Worm (Caenorhabditis elegans) whole organism, midembryonic: ENCODE results near the gene C30H6.9.

Experiments used
- T22C8.4 ChIP-seq: fragments of 200-800 bp; sonication (Bioruptor generic); IDR thresholded peaks from 2 replicates; pipeline ENCODE4 v1.3.6; 2022; ENCODE audit warnings: missing genetic modification characterization, missing compliant biosample characterization
- flt-1 ChIP-seq: fragments of 200-800 bp; sonication (Bioruptor generic); IDR thresholded peaks from 2 replicates; pipeline ENCODE4 v1.3.6; 2022; ENCODE audit warnings: missing genetic modification characterization, missing compliant biosample characterization
- klf-2 ChIP-seq: fragments of 200-800 bp; sonication (Bioruptor generic); conservative IDR thresholded peaks from 2 replicates; pipeline ENCODE4 v1.3.6; 2022; ENCODE audit warnings: missing genetic modification reagents, missing genetic modification characterization, missing compliant biosample characterization
- med-1 ChIP-seq: sonication (generic microtip); optimal IDR thresholded peaks from 2 replicates; lab custom pipeline; 2017; ENCODE audit warnings: missing genetic modification characterization, mild to moderate bottlenecking, missing compliant biosample characterization, antibody characterized with exemption, missing genetic modification reagents; ENCODE audit not compliant: insufficient read depth
- ref-1 ChIP-seq: fragments of 200-800 bp; sonication (Bioruptor generic); conservative IDR thresholded peaks from 2 replicates; pipeline ENCODE4 v1.3.6; 2022; ENCODE audit warnings: missing genetic modification reagents, missing genetic modification characterization, missing compliant biosample characterization
- ztf-23 ChIP-seq: fragments of 200-800 bp; sonication (Bioruptor generic); IDR thresholded peaks from 2 replicates; pipeline ENCODE4 v1.3.6; 2022; ENCODE audit warnings: missing genetic modification reagents, missing genetic modification characterization, missing compliant biosample characterization
- ztf-29 ChIP-seq: fragments of 200-800 bp; sonication (Bioruptor generic); IDR thresholded peaks from 2 replicates; pipeline ENCODE4 v1.3.6; 2022; ENCODE audit warnings: missing genetic modification reagents, missing genetic modification characterization, missing compliant biosample characterization

ce11 chrIV:17333542-17334281 is 46.3 kb downstream of the C30H6.9 start, which contains the start of gene C49C3.15:
- TF ChIP-seq ztf-29 (no peak), flt-1 (GFP tag; lab: Robert Waterston, UW) (no peak), ztf-23 (GFP tag; lab: Robert Waterston, UW) (no peak), T22C8.4 (GFP tag; lab: Robert Waterston, UW) (no peak), med-1 (GFP tag; lab: Kevin White, UChicago) (no peak), ref-1 (GFP tag; lab: Robert Waterston, UW) (no peak), klf-2 (GFP tag; lab: Robert Waterston, UW) (no peak)
